Worm (Caenorhabditis elegans): ENCODE measurements around the gene sams-3.

The sams-3 gene

ce11 chrIV:5821997-5822396, 26.5 kb upstream of the sams-3 start (continued):
- no peak for TF ChIP-seq nhr-19 (GFP tag; conservative IDR thresholded peaks at IDR 0.05)
- TF ChIP-seq F16B12.6 (tag; optimal IDR thresholded peaks at IDR 0.05) = no peak
- no peak for TF ChIP-seq aha-1 (tag; optimal IDR thresholded peaks at IDR 0.05)
- no peak for TF ChIP-seq ceh-90 (tag; optimal IDR thresholded peaks at IDR 0.05)
- no peak for TF ChIP-seq lin-15B (tag; optimal IDR thresholded peaks at IDR 0.05)
- no peak for TF ChIP-seq nhr-47 (tag; optimal IDR thresholded peaks at IDR 0.05)
- no peak for TF ChIP-seq blmp-1 (tag; optimal IDR thresholded peaks at IDR 0.05)
- TF ChIP-seq ceh-88 (GFP tag; IDR thresholded peaks at IDR 0.05) = no peak
- TF ChIP-seq ets-5 (GFP tag; IDR thresholded peaks at IDR 0.05) = no peak
- no peak for TF ChIP-seq snpc-4 (tag; optimal IDR thresholded peaks at IDR 0.05)
- TF ChIP-seq ama-1 (optimal IDR thresholded peaks at IDR 0.05) = no peak
- TF ChIP-seq pag-3 (tag; optimal IDR thresholded peaks at IDR 0.05; ENCODE audit: borderline replicate concordance, insufficient read depth) = no peak
- TF ChIP-seq lin-13 (GFP tag; optimal IDR thresholded peaks at IDR 0.05) = no peak
- no peak for TF ChIP-seq elt-2 (tag; optimal IDR thresholded peaks at IDR 0.05)
- TF ChIP-seq unc-62 (GFP tag; optimal IDR thresholded peaks at IDR 0.05) = no peak
- TF ChIP-seq fos-1 (tag; optimal IDR thresholded peaks at IDR 0.05) = no peak
- TF ChIP-seq unc-98 (GFP tag; IDR thresholded peaks at IDR 0.05) = no peak
- peak; percentile 34 for TF ChIP-seq snu-23 (GFP tag; optimal IDR thresholded peaks at IDR 0.05)
- no peak for TF ChIP-seq nhr-76 (tag; optimal IDR thresholded peaks at IDR 0.05)
- TF ChIP-seq ceh-8 (GFP tag; optimal IDR thresholded peaks at IDR 0.05) = no peak
- TF ChIP-seq nhr-71 (tag; optimal IDR thresholded peaks at IDR 0.05) = peak; percentile 11
- peak in 1 of 3 experiments; percentile 16 for TF ChIP-seq dpl-1 (GFP tag; optimal IDR thresholded peaks at IDR 0.05)

- TF ChIP-seq hlh-4 (tag; optimal IDR thresholded peaks at IDR 0.05) (no peak), xbp-1 (tag; optimal IDR thresholded peaks at IDR 0.05) (no peak), nhr-47 (tag; optimal IDR thresholded peaks at IDR 0.05) (no peak), irx-1 (tag; optimal IDR thresholded peaks at IDR 0.05) (no peak), unc-62 (GFP tag; optimal IDR thresholded peaks at IDR 0.05) (no peak), fkh-8 (tag; optimal IDR thresholded peaks at IDR 0.05) (no peak), jun-1 (tag; optimal IDR thresholded peaks at IDR 0.05) (no peak), isw-1 (GFP tag; IDR thresholded peaks at IDR 0.05) (no peak), snu-23 (GFP tag; optimal IDR thresholded peaks at IDR 0.05) (no peak), zag-1 (tag; optimal IDR thresholded peaks at IDR 0.05) (no peak), ztf-11 (tag; optimal IDR thresholded peaks at IDR 0.05) (no peak), hpl-2 (GFP tag; optimal IDR thresholded peaks at IDR 0.05) (no peak), skn-1 (tag; optimal IDR thresholded peaks at IDR 0.05) (no peak), zip-4 (GFP tag; optimal IDR thresholded peaks at IDR 0.05) (no peak), sup-37 (GFP tag; optimal IDR thresholded peaks at IDR 0.05) (no peak), alr-1 (tag; optimal IDR thresholded peaks at IDR 0.05; ENCODE audit: borderline replicate concordance) (no peak)
These were observed 24.0 kb upstream of the sams-3 start, which contains the start of gene egal-1 for ce11 chrIV:5824493-5824892. Gene egal-1 (plus strand): TSS chrIV:5824793.

ce11 chrIV:5832801-5833200, 15.7 kb upstream of the sams-3 start:
- TF ChIP-seq tlp-1 (tag; optimal IDR thresholded peaks at IDR 0.05) (no peak), nhr-76 (tag; optimal IDR thresholded peaks at IDR 0.05) (no peak), grh-1 (GFP tag; IDR thresholded peaks at IDR 0.05) (no peak), fkh-10 (GFP tag; optimal IDR thresholded peaks at IDR 0.05) (no peak), snu-23 (GFP tag; optimal IDR thresholded peaks at IDR 0.05) (no peak), ztf-4 (tag; optimal IDR thresholded peaks at IDR 0.05) (no peak), tbx-2 (tag; optimal IDR thresholded peaks at IDR 0.05) (no peak)

Data from whole organism, L1 larva.